Fruit fly (Drosophila melanogaster) whole organism, embryonic: ENCODE data around the gene CG46465.

Source experiments
- CG12071 ChIP-seq: fragments of 200-800 bp; sonication (Bioruptor generic); optimal IDR thresholded peaks from 3 replicates; lab custom pipeline; 2018; ENCODE audit warnings: missing biosample characterization, mild to moderate bottlenecking, missing genetic modification characterization
- CG12219 ChIP-seq: fragments of 200-800 bp; sonication (Bioruptor generic); optimal IDR thresholded peaks from 3 replicates; lab custom pipeline; 2018; ENCODE audit warnings: missing biosample characterization, mild to moderate bottlenecking, missing genetic modification characterization
- CG1529 ChIP-seq: fragments of 200-800 bp; sonication (Bioruptor generic); optimal IDR thresholded peaks from 3 replicates; lab custom pipeline; 2018; ENCODE audit warnings: missing biosample characterization, missing genetic modification characterization
- CG7928 ChIP-seq: fragments of 200-800 bp; sonication (Bioruptor generic); optimal IDR thresholded peaks from 2 replicates; lab custom pipeline; 2017; ENCODE audit warnings: missing biosample characterization, mild to moderate bottlenecking, missing genetic modification characterization
- CoRest ChIP-seq: fragments of 200-800 bp; sonication (Bioruptor generic); optimal IDR thresholded peaks from 3 replicates; lab custom pipeline; 2018; ENCODE audit warnings: missing biosample characterization, mild to moderate bottlenecking, missing genetic modification characterization, moderate library complexity
- Dll ChIP-seq: fragments of 200-800 bp; sonication (Bioruptor generic); IDR thresholded peaks from 4 replicates; pipeline ENCODE4 v1.3.6; 2022; ENCODE audit warnings: missing biosample characterization, missing genetic modification characterization; ENCODE audit not compliant: partially characterized antibody
- H15 ChIP-seq: fragments of 200-800 bp; sonication (Bioruptor generic); IDR thresholded peaks from 3 replicates; pipeline ENCODE4 v1.3.6; 2022; ENCODE audit warnings: missing biosample characterization, missing genetic modification characterization
- ftz-f1 ChIP-seq: fragments of 200-800 bp; sonication (Bioruptor generic); optimal IDR thresholded peaks from 2 replicates; lab custom pipeline; 2016; ENCODE audit warnings: missing biosample characterization, missing genetic modification characterization
- insv ChIP-seq, 2 experiments: fragments of 200-800 bp; sonication (Bioruptor generic); optimal IDR thresholded peaks; 3 replicates each; lab custom pipeline; 2016 to 2018; ENCODE audit warnings: missing biosample characterization in 2 of 2, missing genetic modification characterization in 2 of 2
- nau ChIP-seq: fragments of 200-800 bp; sonication (Bioruptor generic); optimal IDR thresholded peaks from 3 replicates; lab custom pipeline; 2017; ENCODE audit warnings: missing biosample characterization, mild to moderate bottlenecking, missing genetic modification characterization, missing genetic modification reagents

dm6 chr2L:18957142-18957674 is 35.1 kb upstream of the CG46465 start, which contains the start of gene Bhmt:
- TF ChIP-seq CG12071 (GFP tag; lab: Kevin White, UChicago), result peak; percentile 13
- TF ChIP-seq ftz-f1 (GFP tag; lab: Kevin White, UChicago), result no peak
- TF ChIP-seq H15 (GFP tag; lab: Robert Waterston, UW), result peak; percentile 52; the same call in 1 of the 3 replicates
- peak; percentile 6 for TF ChIP-seq CG7928 (GFP tag; lab: Kevin White, UChicago)
- TF ChIP-seq CG1529, result no peak
- no peak for TF ChIP-seq nau
- TF ChIP-seq CoRest (tag; lab: Kevin White, UChicago), result peak; percentile 76
- TF ChIP-seq insv (GFP tag; optimal IDR thresholded peaks at IDR 0.05; lab: Kevin White, UChicago), result no peak
- TF ChIP-seq Dll (GFP tag; lab: Robert Waterston, UW), result no peak
- peak; percentile 14 for TF ChIP-seq CG12219 (GFP tag; lab: Kevin White, UChicago)
